Fruit fly (Drosophila melanogaster) whole organism, embryonic: ENCODE measurements around the gene CG2021.

Source experiments
- Bdp1 ChIP-seq: fragments of 200-800 bp; sonication (Bioruptor generic); optimal IDR thresholded peaks from 3 replicates; lab custom pipeline; 2016; ENCODE audit warnings: missing biosample characterization, missing genetic modification characterization
- CG10462 ChIP-seq: fragments of 200-800 bp; sonication (Bioruptor generic); optimal IDR thresholded peaks from 2 replicates; lab custom pipeline; 2016; ENCODE audit warnings: missing biosample characterization, missing genetic modification characterization
- CG12071 ChIP-seq: fragments of 200-800 bp; sonication (Bioruptor generic); optimal IDR thresholded peaks from 3 replicates; lab custom pipeline; 2018; ENCODE audit warnings: missing biosample characterization, mild to moderate bottlenecking, missing genetic modification characterization
- CG13296 ChIP-seq: fragments of 200-800 bp; sonication (Bioruptor generic); optimal IDR thresholded peaks from 3 replicates; lab custom pipeline; 2018; ENCODE audit warnings: missing biosample characterization, mild to moderate bottlenecking, missing genetic modification characterization
- CG13624 ChIP-seq: fragments of 200-800 bp; sonication (Bioruptor generic); optimal IDR thresholded peaks from 2 replicates; lab custom pipeline; 2016; ENCODE audit warnings: missing biosample characterization, missing genetic modification characterization
- CG14014 ChIP-seq: fragments of 200-800 bp; sonication (Bioruptor generic); IDR thresholded peaks from 2 replicates; pipeline ENCODE4 v1.3.6; 2022; ENCODE audit warnings: missing biosample characterization, missing genetic modification characterization
- CG15269 ChIP-seq: fragments of 200-800 bp; sonication (Bioruptor generic); optimal IDR thresholded peaks from 2 replicates; lab custom pipeline; 2018; ENCODE audit warnings: missing biosample characterization, mild to moderate bottlenecking, missing genetic modification characterization, moderate library complexity
- CG15696 ChIP-seq: fragments of 200-800 bp; sonication (Bioruptor generic); optimal IDR thresholded peaks from 2 replicates; lab custom pipeline; 2019; ENCODE audit warnings: missing biosample characterization, mild to moderate bottlenecking, missing genetic modification characterization, moderate library complexity
- CG17612 ChIP-seq: fragments of 200-800 bp; sonication (Bioruptor generic); IDR thresholded peaks from 2 replicates; pipeline ENCODE4 v1.3.6; 2022; ENCODE audit warnings: missing biosample characterization, missing genetic modification characterization
- CG2120 ChIP-seq: fragments of 200-800 bp; sonication (Bioruptor generic); optimal IDR thresholded peaks from 3 replicates; lab custom pipeline; 2016; ENCODE audit warnings: missing biosample characterization, missing genetic modification characterization
- CG3407 ChIP-seq: fragments of 200-800 bp; sonication (Bioruptor generic); optimal IDR thresholded peaks from 2 replicates; lab custom pipeline; 2018; ENCODE audit warnings: missing biosample characterization, mild to moderate bottlenecking, missing genetic modification characterization
- CG3847 ChIP-seq: fragments of 200-800 bp; sonication (Bioruptor generic); IDR thresholded peaks from 2 replicates; pipeline ENCODE4 v1.3.6; 2022; ENCODE audit warnings: missing biosample characterization, missing genetic modification characterization
- CG5245 ChIP-seq: fragments of 200-800 bp; sonication (Bioruptor generic); optimal IDR thresholded peaks from 3 replicates; lab custom pipeline; 2016; ENCODE audit warnings: missing biosample characterization, missing genetic modification characterization
- CG8924 ChIP-seq: fragments of 200-800 bp; optimal IDR thresholded peaks from 3 replicates; lab custom pipeline; 2019; ENCODE audit warnings: missing biosample characterization, mild to moderate bottlenecking, missing genetic modification characterization, moderate library complexity
- Dad ChIP-seq: fragments of 200-800 bp; sonication (Bioruptor generic); optimal IDR thresholded peaks from 3 replicates; lab custom pipeline; 2016; ENCODE audit warnings: missing biosample characterization, missing genetic modification characterization
- Dip2 ChIP-seq: fragments of 200-800 bp; sonication (Bioruptor generic); IDR thresholded peaks from 2 replicates; pipeline ENCODE4 v1.3.6; 2022; ENCODE audit warnings: missing biosample characterization, missing genetic modification characterization
- Dref ChIP-seq: fragments of 200-800 bp; sonication (Bioruptor generic); IDR thresholded peaks from 2 replicates; pipeline ENCODE4 v1.3.6; 2022; ENCODE audit warnings: missing biosample characterization, missing genetic modification characterization
- Eip74EF ChIP-seq, 2 experiments: fragments of 200-800 bp in 1 of 2; fragments of >200 bp in 1 of 2; sonication (Bioruptor generic) in 1 of 2; optimal IDR thresholded peaks; 2 replicates each; lab custom pipeline; 2017 to 2019; ENCODE audit warnings: missing biosample characterization in 2 of 2, missing genetic modification characterization in 2 of 2, mild to moderate bottlenecking in 1 of 2, moderate library complexity in 1 of 2
- Ets65A ChIP-seq: fragments of 200-800 bp; sonication (Bioruptor generic); peaks from one replicate; lab custom pipeline; 2016; ENCODE audit warnings: missing biosample characterization, missing genetic modification characterization
- Hr39 ChIP-seq: fragments of >200 bp; optimal IDR thresholded peaks from 2 replicates; lab custom pipeline; 2017
- MBD-R2 ChIP-seq: fragments of 200-800 bp; sonication (Bioruptor generic); IDR thresholded peaks from 2 replicates; pipeline ENCODE4 v1.3.6; 2022; ENCODE audit warnings: missing biosample characterization, missing genetic modification characterization
- Oaz ChIP-seq: fragments of 200-800 bp; sonication (Bioruptor generic); IDR thresholded peaks from 2 replicates; pipeline ENCODE4 v1.3.6; 2022; ENCODE audit warnings: missing biosample characterization, missing genetic modification characterization
- Sin3A ChIP-seq: fragments of >200 bp; optimal IDR thresholded peaks from 2 replicates; lab custom pipeline; 2018
- TFAM ChIP-seq: fragments of 200-800 bp; sonication (Bioruptor generic); optimal IDR thresholded peaks from 2 replicates; lab custom pipeline; 2017; ENCODE audit warnings: missing biosample characterization, missing genetic modification characterization, inconsistent platforms
- Tbp ChIP-seq: fragments of >200 bp; optimal IDR thresholded peaks from 2 replicates; lab custom pipeline; 2018; ENCODE audit warnings: missing biosample characterization, missing genetic modification characterization
- Usf ChIP-seq: fragments of 200-800 bp; sonication (Bioruptor generic); optimal IDR thresholded peaks from 2 replicates; lab custom pipeline; 2017; ENCODE audit warnings: missing genotype, missing biosample characterization, missing genetic modification characterization
- abd-A ChIP-seq: fragments of 200-800 bp; sonication (Bioruptor generic); optimal IDR thresholded peaks from 3 replicates; lab custom pipeline; 2019; ENCODE audit warnings: missing biosample characterization, mild to moderate bottlenecking, missing genetic modification characterization, moderate library complexity
- ac ChIP-seq: fragments of 200-800 bp; sonication (Bioruptor generic); optimal IDR thresholded peaks from 3 replicates; lab custom pipeline; 2017; ENCODE audit warnings: missing biosample characterization, mild to moderate bottlenecking, missing genetic modification characterization
- al ChIP-seq: fragments of 200-800 bp; sonication (Bioruptor generic); IDR thresholded peaks from 2 replicates; pipeline ENCODE4 v1.3.6; 2022; ENCODE audit warnings: missing biosample characterization, missing genetic modification characterization
- ato ChIP-seq: fragments of 200-800 bp; sonication (Bioruptor generic); IDR thresholded peaks from 2 replicates; pipeline ENCODE4 v1.3.6; 2022; ENCODE audit warnings: missing biosample characterization, missing genetic modification characterization; ENCODE audit not compliant: partially characterized antibody
- az2 ChIP-seq: fragments of 200-800 bp; sonication (Bioruptor generic); optimal IDR thresholded peaks from 3 replicates; lab custom pipeline; 2016; ENCODE audit warnings: missing biosample characterization, missing genetic modification characterization
- bbx ChIP-seq: fragments of 200-800 bp; sonication (Bioruptor generic); IDR thresholded peaks from 2 replicates; pipeline ENCODE4 v1.3.6; 2022; ENCODE audit warnings: missing biosample characterization, missing genetic modification characterization; ENCODE audit not compliant: partially characterized antibody
- bowl ChIP-seq: fragments of 200-800 bp; sonication (Bioruptor generic); IDR thresholded peaks from 2 replicates; pipeline ENCODE4 v1.3.6; 2022; ENCODE audit warnings: missing biosample characterization, missing genetic modification characterization
- btn ChIP-seq: fragments of 200-800 bp; sonication (Bioruptor generic); optimal IDR thresholded peaks from 2 replicates; lab custom pipeline; 2016; ENCODE audit warnings: missing biosample characterization, missing genetic modification characterization
- fru ChIP-seq: fragments of >200 bp; optimal IDR thresholded peaks from 2 replicates; lab custom pipeline; 2017
- ftz-f1 ChIP-seq: fragments of 200-800 bp; sonication (Bioruptor generic); optimal IDR thresholded peaks from 2 replicates; lab custom pipeline; 2016; ENCODE audit warnings: missing biosample characterization, missing genetic modification characterization
- grau ChIP-seq: fragments of 200-800 bp; optimal IDR thresholded peaks from 3 replicates; lab custom pipeline; 2019; ENCODE audit warnings: missing biosample characterization, mild to moderate bottlenecking, missing genetic modification characterization, moderate library complexity
- gsb ChIP-seq: fragments of 200-800 bp; sonication (Bioruptor generic); IDR thresholded peaks from 2 replicates; pipeline ENCODE4 v1.3.6; 2022; ENCODE audit warnings: missing biosample characterization, missing genetic modification characterization
- klu ChIP-seq: fragments of 200-800 bp; sonication (Bioruptor generic); IDR thresholded peaks from 2 replicates; pipeline ENCODE4 v1.3.6; 2022; ENCODE audit warnings: missing biosample characterization, missing genetic modification characterization
- knrl ChIP-seq: fragments of 200-800 bp; sonication (Bioruptor generic); IDR thresholded peaks from 3 replicates; pipeline ENCODE4 v1.3.6; 2022; ENCODE audit warnings: missing biosample characterization, missing genetic modification characterization; ENCODE audit not compliant: partially characterized antibody
- nerfin-1 ChIP-seq: fragments of 200-800 bp; sonication (Bioruptor generic); optimal IDR thresholded peaks from 3 replicates; lab custom pipeline; 2019; ENCODE audit warnings: missing biosample characterization, mild to moderate bottlenecking, missing genetic modification characterization, moderate library complexity
- org-1 ChIP-seq: fragments of 200-800 bp; sonication (Bioruptor generic); optimal IDR thresholded peaks from 2 replicates; lab custom pipeline; 2017; ENCODE audit warnings: missing biosample characterization, missing genetic modification characterization
- peb ChIP-seq: fragments of 200-800 bp; sonication (Bioruptor generic); IDR thresholded peaks from 2 replicates; pipeline ENCODE4 v1.3.6; 2022; ENCODE audit warnings: missing biosample characterization, missing genetic modification characterization
- pho ChIP-seq: fragments of 200-800 bp; sonication (Bioruptor generic); optimal IDR thresholded peaks from 2 replicates; lab custom pipeline; 2016; ENCODE audit warnings: missing biosample characterization, missing genetic modification characterization
- pita ChIP-seq: fragments of 200-800 bp; sonication (Bioruptor generic); optimal IDR thresholded peaks from 2 replicates; lab custom pipeline; 2017; ENCODE audit warnings: missing biosample characterization, mild to moderate bottlenecking, missing genetic modification characterization
- pum ChIP-seq: fragments of 200-800 bp; sonication (Bioruptor generic); optimal IDR thresholded peaks from 2 replicates; lab custom pipeline; 2016; ENCODE audit warnings: missing biosample characterization, missing genetic modification characterization
- seq ChIP-seq: fragments of 200-800 bp; sonication (Bioruptor generic); IDR thresholded peaks from 2 replicates; pipeline ENCODE4 v1.3.6; 2022; ENCODE audit warnings: missing biosample characterization, missing genetic modification characterization
- sr ChIP-seq: fragments of 200-800 bp; sonication (Bioruptor generic); IDR thresholded peaks from 3 replicates; pipeline ENCODE4 v1.3.6; 2022; ENCODE audit warnings: missing biosample characterization, missing genetic modification characterization
- ssp ChIP-seq: fragments of 200-800 bp; sonication (Bioruptor generic); IDR thresholded peaks from 2 replicates; pipeline ENCODE4 v1.3.6; 2022; ENCODE audit warnings: missing biosample characterization, missing genetic modification characterization
- toy ChIP-seq: fragments of 200-800 bp; sonication (Bioruptor generic); IDR thresholded peaks from 2 replicates; pipeline ENCODE4 v1.3.6; 2022; ENCODE audit warnings: missing biosample characterization, missing genetic modification characterization
- trh ChIP-seq: fragments of 200-800 bp; sonication (Bioruptor generic); optimal IDR thresholded peaks from 2 replicates; lab custom pipeline; 2016; ENCODE audit warnings: missing biosample characterization, missing genetic modification characterization
- wek ChIP-seq: fragments of 200-800 bp; sonication (Bioruptor generic); optimal IDR thresholded peaks from 3 replicates; lab custom pipeline; 2018; ENCODE audit warnings: missing biosample characterization, mild to moderate bottlenecking, missing genetic modification characterization, moderate library complexity

Gene CG2021

dm6 chr3L:1738375-1739328, 38.6 kb downstream of the CG2021 start, which contains the start of gene Gk2 (continued):
- TF ChIP-seq Tbp (GFP tag; lab: Kevin White, UChicago) (no peak), seq (GFP tag; lab: Robert Waterston, UW) (no peak), nerfin-1 (tag; lab: Kevin White, UChicago) (no peak), CG3847 (GFP tag; lab: Robert Waterston, UW) (peak; percentile 40), CG3407 (GFP tag; lab: Kevin White, UChicago) (no peak), knrl (no peak), gsb (GFP tag; lab: Robert Waterston, UW) (no peak), ftz-f1 (no peak), CG13624 (GFP tag; lab: Kevin White, UChicago) (no peak), CG14014 (no peak), CG12071 (GFP tag; lab: Kevin White, UChicago) (no peak), ato (GFP tag; lab: Robert Waterston, UW) (no peak), peb (GFP tag; lab: Robert Waterston, UW) (no peak), az2 (GFP tag; lab: Kevin White, UChicago) (no peak), pum (GFP tag; lab: Kevin White, UChicago) (no peak), btn (no peak), CG15696 (no peak), pho (no peak), TFAM (GFP tag; lab: Kevin White, UChicago) (no peak), klu (GFP tag; lab: Robert Waterston, UW) (no peak), bbx (GFP tag; lab: Robert Waterston, UW) (peak; percentile 45), abd-A (tag; lab: Kevin White, UChicago) (peak; percentile 17), al (no peak), Hr39 (lab: Kevin White, UChicago) (no peak), ssp (GFP tag; lab: Robert Waterston, UW) (no peak), Eip74EF (GFP tag; optimal IDR thresholded peaks at IDR 0.05; lab: Kevin White, UChicago) (no peak), CG13296 (GFP tag; lab: Kevin White, UChicago) (no peak), fru (lab: Kevin White, UChicago) (no peak), CG8924 (tag; lab: Kevin White, UChicago) (no peak), toy (GFP tag; lab: Robert Waterston, UW) (no peak), Dad (GFP tag; lab: Kevin White, UChicago) (no peak), Oaz (no peak), org-1 (GFP tag; lab: Kevin White, UChicago) (no peak), CG15269 (tag; lab: Kevin White, UChicago) (no peak), sr (peak; percentile 35; the same call in 1 of the 3 replicates), Bdp1 (GFP tag; lab: Kevin White, UChicago) (no peak), grau (tag; lab: Kevin White, UChicago) (no peak), CG5245 (no peak), pita (GFP tag; lab: Kevin White, UChicago) (no peak), bowl (no peak), ac (no peak), Ets65A (GFP tag; lab: Kevin White, UChicago) (no peak), CG10462 (GFP tag; lab: Kevin White, UChicago) (no peak), CG2120 (GFP tag; lab: Kevin White, UChicago) (no peak), Dref (GFP tag; lab: Robert Waterston, UW) (peak; percentile 94), MBD-R2 (peak; percentile 38), Dip2 (GFP tag; lab: Robert Waterston, UW) (no peak), CG17612 (GFP tag; lab: Robert Waterston, UW) (no peak), Sin3A (lab: Kevin White, UChicago) (peak; percentile 63), trh (GFP tag; lab: Kevin White, UChicago) (no peak), Usf (no peak), wek (GFP tag; lab: Kevin White, UChicago) (no peak)
